Worm (Caenorhabditis elegans) whole organism, early embryonic: ENCODE results near the gene F55C12.4.

ENCODE experiments used
- B0310.2 ChIP-seq: sonication (generic microtip); optimal IDR thresholded peaks from 2 replicates; lab custom pipeline; 2016; ENCODE audit warnings: mild to moderate bottlenecking, missing genetic modification characterization, missing compliant biosample characterization
- F13C5.2 ChIP-seq: sonication (generic microtip); optimal IDR thresholded peaks from 2 replicates; lab custom pipeline; 2017; ENCODE audit warnings: mild to moderate bottlenecking, missing genetic modification characterization, inconsistent platforms, missing compliant biosample characterization
- aly-1 ChIP-seq: sonication (generic microtip); optimal IDR thresholded peaks from 2 replicates; lab custom pipeline; 2016; ENCODE audit warnings: missing genetic modification characterization, missing compliant biosample characterization
- ama-1 ChIP-seq: fragments of 150-350 bp; optimal IDR thresholded peaks from 2 replicates; lab custom pipeline; 2014
- ceh-13 ChIP-seq: fragments of 200-800 bp; sonication (Bioruptor generic); optimal IDR thresholded peaks from 2 replicates; lab custom pipeline; 2018; ENCODE audit warnings: mild to moderate bottlenecking, missing genetic modification characterization, missing compliant biosample characterization
- ceh-36 ChIP-seq: sonication (generic microtip); optimal IDR thresholded peaks from 2 replicates; lab custom pipeline; 2016; ENCODE audit warnings: missing genetic modification characterization, inconsistent platforms, missing compliant biosample characterization
- ets-7 ChIP-seq: sonication (generic microtip); optimal IDR thresholded peaks from 2 replicates; lab custom pipeline; 2016; ENCODE audit warnings: missing genotype, missing genetic modification characterization, missing compliant biosample characterization
- flt-1 ChIP-seq: fragments of 200-800 bp; sonication (Bioruptor generic); IDR thresholded peaks from 2 replicates; pipeline ENCODE4 v1.3.6; 2022; ENCODE audit warnings: missing genetic modification characterization, missing compliant biosample characterization
- hmbx-1 ChIP-seq: sonication (generic microtip); optimal IDR thresholded peaks from 2 replicates; lab custom pipeline; 2016; ENCODE audit warnings: mild to moderate bottlenecking, missing genetic modification characterization, missing compliant biosample characterization
- hmg-4 ChIP-seq: fragments of 200-800 bp; sonication (Bioruptor generic); optimal IDR thresholded peaks from 2 replicates; lab custom pipeline; 2018; ENCODE audit warnings: mild to moderate bottlenecking, missing genetic modification characterization, missing compliant biosample characterization
- hnd-1 ChIP-seq: sonication (generic microtip); optimal IDR thresholded peaks from 2 replicates; lab custom pipeline; 2016; ENCODE audit warnings: missing genetic modification characterization, missing compliant biosample characterization
- pes-1 ChIP-seq: fragments of 200-800 bp; sonication (Bioruptor generic); IDR thresholded peaks from 2 replicates; pipeline ENCODE4 v1.3.6; 2022; ENCODE audit warnings: missing genetic modification reagents, missing genetic modification characterization, missing compliant biosample characterization
- scrt-1 ChIP-seq: fragments of 200-800 bp; sonication (Bioruptor generic); IDR thresholded peaks from 2 replicates; pipeline ENCODE4 v1.3.6; 2022; ENCODE audit warnings: missing genetic modification characterization, missing compliant biosample characterization
- sea-1 ChIP-seq: fragments of 200-800 bp; sonication (Bioruptor generic); conservative IDR thresholded peaks from 2 replicates; pipeline ENCODE4 v1.3.6; 2022; ENCODE audit warnings: missing genetic modification characterization, missing compliant biosample characterization
- tbx-11 ChIP-seq: fragments of 200-800 bp; sonication (Bioruptor generic); IDR thresholded peaks from 2 replicates; pipeline ENCODE4 v1.3.6; 2022; ENCODE audit warnings: missing genetic modification characterization, missing compliant biosample characterization
- tbx-37 ChIP-seq: fragments of 200-800 bp; sonication (Bioruptor generic); conservative IDR thresholded peaks from 2 replicates; pipeline ENCODE4 v1.3.6; 2022; ENCODE audit warnings: missing genetic modification reagents, missing genetic modification characterization, missing compliant biosample characterization
- tra-4 ChIP-seq: sonication (generic microtip); optimal IDR thresholded peaks from 2 replicates; lab custom pipeline; 2017; ENCODE audit warnings: missing genetic modification characterization, missing compliant biosample characterization

Gene F55C12.4

DNA sequence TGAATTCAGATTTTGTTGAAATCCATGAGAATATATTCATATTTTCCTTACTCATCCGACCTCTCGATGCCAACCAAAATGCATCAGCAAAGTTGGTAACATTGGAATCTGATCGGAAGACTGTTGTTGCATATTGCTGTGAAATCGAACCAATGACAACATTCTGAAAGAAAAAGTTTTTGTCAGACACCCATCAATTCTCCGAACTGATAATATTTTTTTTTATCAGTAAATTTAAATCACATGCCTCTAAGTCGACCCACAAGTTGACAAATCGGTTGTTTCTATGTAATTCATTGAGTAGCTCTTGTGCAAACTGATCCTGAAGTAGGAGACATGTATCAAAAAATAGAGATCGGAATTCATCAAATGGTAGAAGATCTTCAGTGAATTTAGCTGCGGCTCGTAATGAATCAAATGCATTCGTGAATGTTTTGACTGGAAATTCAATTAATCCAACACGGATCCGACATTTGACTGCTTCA, 28.2 kb downstream of the F55C12.4 start, which contains the start of gene col-74:
TSS of gene col-74 (plus strand) at position 435 of the 485 bp plus-strand sequence.
- TF ChIP-seq tra-4 (tag; lab: Kevin White, UChicago) (no peak), aly-1 (tag; lab: Kevin White, UChicago) (no peak), ets-7 (tag; lab: Kevin White, UChicago) (no peak), ama-1 (lab: Kevin White, UChicago) (no peak), hnd-1 (tag; lab: Kevin White, UChicago) (no peak)

DNA sequence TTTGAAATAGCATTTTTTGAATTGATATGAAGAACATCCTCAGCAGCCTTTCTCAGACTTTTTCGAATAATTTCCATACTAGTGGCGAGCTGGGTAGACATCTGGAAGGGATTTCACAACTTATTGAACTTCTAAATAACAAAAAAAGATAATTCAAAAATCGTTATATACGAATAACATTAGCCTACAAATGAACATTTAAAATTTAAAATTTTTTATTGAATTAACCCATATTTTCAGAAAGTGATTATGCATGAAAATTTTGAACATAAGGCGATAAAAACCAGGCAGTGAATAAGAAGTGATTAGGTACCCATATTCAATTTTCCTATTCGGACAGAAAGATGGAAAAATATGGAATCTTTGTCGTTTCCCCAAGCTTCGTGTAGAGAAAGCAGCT, 29.7 kb downstream of the F55C12.4 start, which contains the start of gene ZK1248.11:
TSS of gene ZK1248.11 (minus strand) at position 101 of the 400 bp plus-strand sequence.
- TF ChIP-seq ets-7 (tag; lab: Kevin White, UChicago) (no peak), ceh-13 (GFP tag; lab: Kevin White, UChicago) (no peak), F13C5.2 (tag; lab: Kevin White, UChicago) (no peak), tbx-37 (GFP tag; lab: Robert Waterston, UW) (no peak), tbx-11 (GFP tag; lab: Robert Waterston, UW) (no peak), hnd-1 (tag; lab: Kevin White, UChicago) (no peak), sea-1 (GFP tag; lab: Robert Waterston, UW) (no peak), pes-1 (no peak), hmbx-1 (tag; lab: Kevin White, UChicago) (no peak), ceh-36 (tag; lab: Kevin White, UChicago) (no peak)

DNA sequence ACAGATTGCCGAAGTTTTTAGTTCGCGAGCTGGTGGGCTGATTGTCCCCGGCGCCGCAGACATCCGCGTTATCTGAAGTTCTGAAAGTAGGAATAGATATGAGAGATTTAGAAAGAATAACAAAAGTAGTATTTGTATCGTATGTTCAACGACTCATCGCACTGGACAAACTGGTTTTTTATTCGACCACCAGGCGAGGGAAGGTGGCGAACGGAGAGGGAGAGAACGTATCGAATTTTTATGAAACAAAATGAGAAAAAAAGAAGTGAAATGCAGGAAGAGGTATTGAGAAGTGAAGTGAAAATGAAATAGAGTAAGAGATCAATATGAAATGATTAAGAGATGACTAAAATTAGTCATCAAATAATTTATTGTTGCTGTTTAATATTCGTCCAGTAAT, 30.9 kb downstream of the F55C12.4 start, which contains the start of gene tbc-2:
TSS of gene tbc-2 (minus strand) at position 80 of the 400 bp plus-strand sequence.
- no peak for TF ChIP-seq hnd-1 (tag; lab: Kevin White, UChicago)
- no peak for TF ChIP-seq hmg-4
- no peak for TF ChIP-seq hmbx-1 (tag; lab: Kevin White, UChicago)

DNA sequence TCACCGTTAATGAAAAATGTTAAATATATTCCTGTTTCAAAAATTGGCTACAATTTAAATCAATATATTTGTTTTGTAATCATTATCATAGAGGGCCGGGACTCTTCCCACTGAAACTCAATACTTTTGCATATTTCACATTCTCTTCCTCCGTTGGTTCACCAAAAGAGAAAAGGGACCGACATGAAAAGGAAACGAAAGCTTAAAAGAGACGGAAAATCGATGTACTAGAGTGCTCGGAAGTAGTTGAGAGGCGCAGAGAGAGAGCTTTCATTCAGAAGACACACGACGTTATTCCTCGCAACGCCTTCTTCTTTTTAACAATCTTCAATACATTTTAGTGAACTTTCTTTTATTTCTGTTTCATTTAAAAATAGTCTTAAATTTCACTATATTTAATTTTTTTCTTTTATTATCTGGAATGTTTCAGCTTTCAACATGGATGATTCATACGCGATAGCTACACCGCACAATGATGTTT, 37.9 kb downstream of the F55C12.4 start, which contains the start of gene ehs-1:
TSS of gene ehs-1 (plus strand) at position 431 of the 481 bp plus-strand sequence.
- TF ChIP-seq flt-1 (no peak), tbx-11 (GFP tag; lab: Robert Waterston, UW) (no peak), pes-1 (no peak), B0310.2 (tag; lab: Kevin White, UChicago) (no peak), hmg-4 (no peak), hnd-1 (tag; lab: Kevin White, UChicago) (no peak), F13C5.2 (tag; lab: Kevin White, UChicago) (no peak), ceh-13 (GFP tag; lab: Kevin White, UChicago) (no peak), aly-1 (tag; lab: Kevin White, UChicago) (no peak), ama-1 (lab: Kevin White, UChicago) (no peak), sea-1 (GFP tag; lab: Robert Waterston, UW) (no peak), tra-4 (tag; lab: Kevin White, UChicago) (no peak), hmbx-1 (tag; lab: Kevin White, UChicago) (no peak), tbx-37 (GFP tag; lab: Robert Waterston, UW) (no peak), ceh-36 (tag; lab: Kevin White, UChicago) (no peak), ets-7 (tag; lab: Kevin White, UChicago) (no peak)

DNA sequence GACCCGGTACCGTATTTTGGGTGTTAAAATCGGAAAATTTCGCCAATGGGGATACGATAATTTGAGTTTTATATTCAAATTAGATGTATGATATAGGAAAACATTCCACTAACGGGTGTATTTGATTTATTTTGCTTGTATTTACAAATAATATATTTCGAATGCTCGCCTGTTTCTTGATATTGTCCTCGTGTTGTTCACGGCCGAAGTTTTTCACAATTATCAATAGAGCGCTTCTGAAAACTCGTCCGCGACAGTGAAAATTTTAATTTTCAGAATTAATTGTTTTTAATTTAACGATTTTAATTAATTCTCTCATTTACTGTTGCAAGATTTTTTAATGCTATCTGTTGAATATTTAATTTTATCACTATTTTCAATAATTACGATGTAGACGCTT, 38.6 kb downstream of the F55C12.4 start:
- no peak for TF ChIP-seq pes-1
- no peak for TF ChIP-seq ets-7 (tag; lab: Kevin White, UChicago)
- TF ChIP-seq tbx-37 (GFP tag; lab: Robert Waterston, UW) = no peak
- no peak for TF ChIP-seq B0310.2 (tag; lab: Kevin White, UChicago)
- no peak for TF ChIP-seq F13C5.2 (tag; lab: Kevin White, UChicago)
- TF ChIP-seq aly-1 (tag; lab: Kevin White, UChicago) = no peak
- TF ChIP-seq ceh-36 (tag; lab: Kevin White, UChicago) = no peak
- no peak for TF ChIP-seq tbx-11 (GFP tag; lab: Robert Waterston, UW)
- TF ChIP-seq ama-1 (lab: Kevin White, UChicago) = no peak
- no peak for TF ChIP-seq hmbx-1 (tag; lab: Kevin White, UChicago)
- no peak for TF ChIP-seq ceh-13 (GFP tag; lab: Kevin White, UChicago)
- no peak for TF ChIP-seq scrt-1 (GFP tag; lab: Robert Waterston, UW)
- no peak for TF ChIP-seq tra-4 (tag; lab: Kevin White, UChicago)

DNA sequence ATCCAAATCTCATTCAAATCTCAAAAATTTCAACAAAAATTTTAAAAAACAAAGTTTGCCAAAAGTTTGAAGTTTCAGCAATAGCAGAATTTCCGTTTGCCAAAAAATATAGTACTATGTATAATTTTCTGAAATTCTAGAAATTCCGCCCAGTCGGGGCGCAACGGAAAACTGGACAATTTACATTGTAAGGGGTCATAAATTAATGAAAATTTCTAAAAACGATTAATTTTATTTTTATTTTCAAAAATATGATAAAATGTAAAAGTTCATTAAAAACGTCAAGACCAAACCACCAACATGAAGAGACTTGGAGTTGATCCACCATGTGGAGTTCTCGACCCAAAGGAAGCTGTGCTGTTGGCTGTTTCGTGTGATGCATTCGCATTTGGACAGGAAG, 39.9 kb downstream of the F55C12.4 start, which contains the start of gene ZK1248.4:
TSS of gene ZK1248.4 (plus strand) at position 301 of the 400 bp plus-strand sequence.
- TF ChIP-seq hmg-4 = no peak
- no peak for TF ChIP-seq tbx-11 (GFP tag; lab: Robert Waterston, UW)
- TF ChIP-seq ceh-36 (tag; lab: Kevin White, UChicago) = no peak
- no peak for TF ChIP-seq ama-1 (lab: Kevin White, UChicago)
- TF ChIP-seq flt-1 = no peak
- no peak for TF ChIP-seq tbx-37 (GFP tag; lab: Robert Waterston, UW)
- no peak for TF ChIP-seq pes-1
- no peak for TF ChIP-seq sea-1 (GFP tag; lab: Robert Waterston, UW)
- no peak for TF ChIP-seq hmbx-1 (tag; lab: Kevin White, UChicago)
- no peak for TF ChIP-seq ets-7 (tag; lab: Kevin White, UChicago)
- TF ChIP-seq aly-1 (tag; lab: Kevin White, UChicago) = no peak
- TF ChIP-seq B0310.2 (tag; lab: Kevin White, UChicago) = no peak
- no peak for TF ChIP-seq tra-4 (tag; lab: Kevin White, UChicago)
- TF ChIP-seq hnd-1 (tag; lab: Kevin White, UChicago) = no peak

DNA sequence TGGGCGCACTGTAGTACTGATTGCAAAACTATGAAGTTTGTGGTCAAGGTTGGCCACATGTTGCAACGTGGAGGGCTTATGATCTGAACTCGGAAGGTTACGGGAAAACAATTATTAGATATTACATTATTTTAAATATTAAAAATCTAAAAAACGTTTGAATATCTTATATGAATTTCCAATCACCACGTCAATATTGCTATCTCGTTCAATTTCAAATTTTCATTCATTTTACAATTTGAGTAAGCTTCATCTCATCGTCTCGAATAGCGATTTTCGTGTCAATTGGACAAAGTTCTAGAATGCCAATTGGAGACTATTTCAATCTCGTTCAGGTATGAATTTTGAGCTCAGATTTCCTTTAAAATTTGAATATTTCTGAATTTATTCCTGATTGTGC, 41.9 kb downstream of the F55C12.4 start, which contains the start of gene ZK1248.20:
TSS of gene ZK1248.20 (plus strand) at position 301 of the 400 bp plus-strand sequence.
- TF ChIP-seq F13C5.2 (tag; lab: Kevin White, UChicago) = no peak
- no peak for TF ChIP-seq scrt-1 (GFP tag; lab: Robert Waterston, UW)
- TF ChIP-seq pes-1 = no peak
- TF ChIP-seq ceh-13 (GFP tag; lab: Kevin White, UChicago) = no peak
- TF ChIP-seq B0310.2 (tag; lab: Kevin White, UChicago) = no peak
- TF ChIP-seq sea-1 (GFP tag; lab: Robert Waterston, UW) = no peak
- TF ChIP-seq hmg-4 = no peak
- TF ChIP-seq tbx-37 (GFP tag; lab: Robert Waterston, UW) = no peak
- TF ChIP-seq tbx-11 (GFP tag; lab: Robert Waterston, UW) = no peak
- no peak for TF ChIP-seq ets-7 (tag; lab: Kevin White, UChicago)
- no peak for TF ChIP-seq aly-1 (tag; lab: Kevin White, UChicago)
- TF ChIP-seq ama-1 (lab: Kevin White, UChicago) = no peak
- no peak for TF ChIP-seq hnd-1 (tag; lab: Kevin White, UChicago)
- no peak for TF ChIP-seq ceh-36 (tag; lab: Kevin White, UChicago)
- TF ChIP-seq flt-1 = no peak
- TF ChIP-seq hmbx-1 (tag; lab: Kevin White, UChicago) = no peak
- no peak for TF ChIP-seq tra-4 (tag; lab: Kevin White, UChicago)
